Fruit fly (Drosophila melanogaster) whole organism, embryonic: ENCODE data around the gene CG12448.

Source experiments
- Adf1 ChIP-seq: fragments of 200-800 bp; sonication (Bioruptor generic); IDR thresholded peaks from 2 replicates; pipeline ENCODE4 v1.3.6; 2022; ENCODE audit warnings: missing biosample characterization, missing genetic modification characterization
- BEAF-32 ChIP-seq: fragments of 200-800 bp; sonication (Bioruptor generic); optimal IDR thresholded peaks from 3 replicates; lab custom pipeline; 2017; ENCODE audit warnings: missing biosample characterization, missing genetic modification characterization, mild to moderate bottlenecking, moderate library complexity, missing genetic modification reagents
- BtbVII ChIP-seq: fragments of 200-800 bp; sonication (Bioruptor generic); optimal IDR thresholded peaks from 3 replicates; lab custom pipeline; 2017; ENCODE audit warnings: missing biosample characterization, mild to moderate bottlenecking, missing genetic modification characterization
- CG10431 ChIP-seq: fragments of 200-800 bp; sonication (Bioruptor generic); optimal IDR thresholded peaks from 3 replicates; lab custom pipeline; 2018; ENCODE audit warnings: missing biosample characterization, mild to moderate bottlenecking, missing genetic modification characterization
- CG10462 ChIP-seq: fragments of 200-800 bp; sonication (Bioruptor generic); optimal IDR thresholded peaks from 2 replicates; lab custom pipeline; 2016; ENCODE audit warnings: missing biosample characterization, missing genetic modification characterization
- CG12942 ChIP-seq: fragments of 200-800 bp; sonication (Bioruptor generic); optimal IDR thresholded peaks from 3 replicates; lab custom pipeline; 2016; ENCODE audit warnings: missing biosample characterization, missing genetic modification characterization
- CG13287 ChIP-seq: fragments of 200-800 bp; sonication (Bioruptor generic); IDR thresholded peaks from 2 replicates; pipeline ENCODE4 v1.3.6; 2022; ENCODE audit warnings: missing biosample characterization, missing genetic modification characterization; ENCODE audit not compliant: partially characterized antibody
- CG13894 ChIP-seq: fragments of 200-800 bp; sonication (Bioruptor generic); optimal IDR thresholded peaks from 3 replicates; lab custom pipeline; 2018; ENCODE audit warnings: missing biosample characterization, mild to moderate bottlenecking, missing genetic modification characterization, moderate library complexity
- CG14860 ChIP-seq: fragments of 200-800 bp; sonication (Bioruptor generic); IDR thresholded peaks from 3 replicates; pipeline ENCODE4 v1.3.6; 2022; ENCODE audit warnings: missing biosample characterization, missing genetic modification characterization; ENCODE audit not compliant: partially characterized antibody
- CG1603 ChIP-seq: fragments of 200-800 bp; sonication (Bioruptor generic); optimal IDR thresholded peaks from 2 replicates; lab custom pipeline; 2019; ENCODE audit warnings: missing biosample characterization, mild to moderate bottlenecking, missing genetic modification characterization, moderate library complexity
- CG17359 ChIP-seq: fragments of 200-800 bp; sonication (Bioruptor generic); optimal IDR thresholded peaks from 3 replicates; lab custom pipeline; 2018; ENCODE audit warnings: missing biosample characterization, mild to moderate bottlenecking, missing genetic modification characterization, moderate library complexity
- CG18599 ChIP-seq: fragments of 200-800 bp; sonication (Bioruptor generic); optimal IDR thresholded peaks from 3 replicates; lab custom pipeline; 2017; ENCODE audit warnings: missing biosample characterization, missing genetic modification characterization, mild to moderate bottlenecking, moderate library complexity, missing genetic modification reagents
- CG2116 ChIP-seq: fragments of 200-800 bp; sonication (Bioruptor generic); optimal IDR thresholded peaks from 3 replicates; lab custom pipeline; 2018; ENCODE audit warnings: missing biosample characterization, mild to moderate bottlenecking, missing genetic modification characterization
- CG31224 ChIP-seq: fragments of 200-800 bp; sonication (Bioruptor generic); IDR thresholded peaks from 2 replicates; pipeline ENCODE4 v1.3.6; 2022; ENCODE audit warnings: missing biosample characterization, missing genetic modification characterization
- CG32772 ChIP-seq: fragments of 200-800 bp; sonication (Bioruptor generic); IDR thresholded peaks from 2 replicates; pipeline ENCODE4 v1.3.6; 2022; ENCODE audit warnings: missing biosample characterization, missing genetic modification characterization
- CG33213 ChIP-seq: fragments of 200-800 bp; sonication (Bioruptor generic); optimal IDR thresholded peaks from 3 replicates; lab custom pipeline; 2016; ENCODE audit warnings: missing biosample characterization, missing genetic modification characterization
- CG34376 ChIP-seq: fragments of 200-800 bp; sonication (Bioruptor generic); optimal IDR thresholded peaks from 2 replicates; lab custom pipeline; 2018; ENCODE audit warnings: missing biosample characterization, mild to moderate bottlenecking, missing genetic modification characterization
- CG4404 ChIP-seq: fragments of 200-800 bp; sonication (Bioruptor generic); IDR thresholded peaks from 2 replicates; pipeline ENCODE4 v1.3.6; 2022; ENCODE audit warnings: missing biosample characterization, missing genetic modification characterization
- CG4617 ChIP-seq: fragments of 200-800 bp; sonication (Bioruptor generic); optimal IDR thresholded peaks from 3 replicates; lab custom pipeline; 2016; ENCODE audit warnings: missing biosample characterization, missing genetic modification characterization, borderline replicate concordance
- CG7357 ChIP-seq: fragments of 200-800 bp; sonication (Bioruptor generic); IDR thresholded peaks from 3 replicates; pipeline ENCODE4 v1.3.6; 2022; ENCODE audit warnings: missing biosample characterization, missing genetic modification characterization
- CG8765 ChIP-seq: fragments of 200-800 bp; sonication (Bioruptor generic); IDR thresholded peaks from 2 replicates; pipeline ENCODE4 v1.3.6; 2022; ENCODE audit warnings: missing biosample characterization, missing genetic modification characterization
- CG8944 ChIP-seq: fragments of 200-800 bp; sonication (Bioruptor generic); optimal IDR thresholded peaks from 3 replicates; lab custom pipeline; 2016; ENCODE audit warnings: missing biosample characterization, missing genetic modification characterization
- CG9797 ChIP-seq: fragments of 200-800 bp; sonication (Bioruptor generic); optimal IDR thresholded peaks from 3 replicates; lab custom pipeline; 2018; ENCODE audit warnings: missing biosample characterization, mild to moderate bottlenecking, missing genetic modification characterization
- HLH4C ChIP-seq: fragments of 200-800 bp; sonication (Bioruptor generic); IDR thresholded peaks from 3 replicates; pipeline ENCODE4 v1.3.6; 2022; ENCODE audit warnings: missing biosample characterization, missing genetic modification characterization; ENCODE audit not compliant: partially characterized antibody
- Hand ChIP-seq: fragments of 200-800 bp; sonication (Bioruptor generic); optimal IDR thresholded peaks from 2 replicates; lab custom pipeline; 2017; ENCODE audit warnings: mild to moderate bottlenecking, missing biosample characterization, missing genetic modification reagents, missing genetic modification characterization
- HmgZ ChIP-seq: fragments of 200-800 bp; sonication (Bioruptor generic); optimal IDR thresholded peaks from 2 replicates; lab custom pipeline; 2018; ENCODE audit warnings: missing biosample characterization, mild to moderate bottlenecking, missing genetic modification characterization
- Lim3 ChIP-seq: fragments of 200-800 bp; sonication (Bioruptor generic); IDR thresholded peaks from 2 replicates; pipeline ENCODE4 v1.3.6; 2022; ENCODE audit warnings: missing biosample characterization, missing genetic modification characterization
- Meics ChIP-seq: fragments of 200-800 bp; sonication (Bioruptor generic); optimal IDR thresholded peaks from 2 replicates; lab custom pipeline; 2017; ENCODE audit warnings: missing biosample characterization, mild to moderate bottlenecking, missing genetic modification characterization
- Rfx ChIP-seq: fragments of 200-800 bp; sonication (Bioruptor generic); IDR thresholded peaks from 2 replicates; pipeline ENCODE4 v1.3.6; 2022; ENCODE audit warnings: missing biosample characterization, missing genetic modification characterization
- Sox100B ChIP-seq: fragments of 200-800 bp; sonication (Bioruptor generic); optimal IDR thresholded peaks from 3 replicates; lab custom pipeline; 2018; ENCODE audit warnings: missing biosample characterization, mild to moderate bottlenecking, missing genetic modification characterization
- Sry-δ ChIP-seq: fragments of 200-800 bp; sonication (Bioruptor generic); optimal IDR thresholded peaks from 2 replicates; lab custom pipeline; 2016; ENCODE audit warnings: missing biosample characterization, missing genetic modification characterization
- ab ChIP-seq: fragments of 200-800 bp; sonication (Bioruptor generic); optimal IDR thresholded peaks from 2 replicates; lab custom pipeline; 2016; ENCODE audit warnings: missing biosample characterization, missing genetic modification characterization
- az2 ChIP-seq: fragments of 200-800 bp; sonication (Bioruptor generic); optimal IDR thresholded peaks from 3 replicates; lab custom pipeline; 2016; ENCODE audit warnings: missing biosample characterization, missing genetic modification characterization
- bsh ChIP-seq, 2 experiments: fragments of 200-800 bp; sonication (Bioruptor generic); optimal IDR thresholded peaks; 2 replicates each; lab custom pipeline; 2017 to 2018; ENCODE audit warnings: mild to moderate bottlenecking in 2 of 2, missing biosample characterization in 2 of 2, missing genetic modification characterization in 2 of 2, moderate library complexity in 1 of 2
- cas ChIP-seq: fragments of 200-800 bp; sonication (Bioruptor generic); IDR thresholded peaks from 2 replicates; pipeline ENCODE4 v1.3.6; 2022; ENCODE audit warnings: missing biosample characterization, missing genetic modification characterization
- crp ChIP-seq, 2 experiments: fragments of 200-800 bp; sonication (Bioruptor generic); optimal IDR thresholded peaks; 2 replicates in 1 of 2; 3 replicates in 1 of 2; lab custom pipeline; 2017; ENCODE audit warnings: missing biosample characterization in 2 of 2, missing genetic modification characterization in 2 of 2, mild to moderate bottlenecking in 1 of 2, moderate library complexity in 1 of 2
- da ChIP-seq: fragments of 200-800 bp; sonication (Bioruptor generic); optimal IDR thresholded peaks from 2 replicates; lab custom pipeline; 2016; ENCODE audit warnings: missing biosample characterization, missing genetic modification characterization
- grn ChIP-seq: fragments of 200-800 bp; sonication (Bioruptor generic); optimal IDR thresholded peaks from 3 replicates; lab custom pipeline; 2017; ENCODE audit warnings: missing biosample characterization, missing genetic modification characterization
- jigr1 ChIP-seq: fragments of 200-800 bp; sonication (Bioruptor generic); IDR thresholded peaks from 3 replicates; pipeline ENCODE4 v1.3.6; 2022; ENCODE audit warnings: missing biosample characterization, missing genetic modification characterization
- jing ChIP-seq: fragments of 200-800 bp; sonication (Bioruptor generic); optimal IDR thresholded peaks from 2 replicates; lab custom pipeline; 2018; ENCODE audit warnings: missing biosample characterization, mild to moderate bottlenecking, missing genetic modification characterization
- klu ChIP-seq: fragments of 200-800 bp; sonication (Bioruptor generic); IDR thresholded peaks from 2 replicates; pipeline ENCODE4 v1.3.6; 2022; ENCODE audit warnings: missing biosample characterization, missing genetic modification characterization
- lbe ChIP-seq: fragments of 200-800 bp; sonication (Bioruptor generic); optimal IDR thresholded peaks from 2 replicates; lab custom pipeline; 2016; ENCODE audit warnings: missing biosample characterization, mild to moderate bottlenecking, missing genetic modification characterization
- mirr ChIP-seq: fragments of 200-800 bp; sonication (Bioruptor generic); optimal IDR thresholded peaks from 3 replicates; lab custom pipeline; 2018; ENCODE audit warnings: missing biosample characterization, mild to moderate bottlenecking, missing genetic modification characterization
- scrt ChIP-seq: fragments of 200-800 bp; sonication (Bioruptor generic); optimal IDR thresholded peaks from 2 replicates; lab custom pipeline; 2018; ENCODE audit warnings: missing biosample characterization, mild to moderate bottlenecking, missing genetic modification characterization, moderate library complexity
- tap ChIP-seq: fragments of 200-800 bp; optimal IDR thresholded peaks from 3 replicates; lab custom pipeline; 2019; ENCODE audit warnings: missing biosample characterization, mild to moderate bottlenecking, missing genetic modification characterization, moderate library complexity
- tin ChIP-seq: fragments of 200-800 bp; sonication (Bioruptor generic); optimal IDR thresholded peaks from 3 replicates; lab custom pipeline; 2016; ENCODE audit warnings: missing biosample characterization, missing genetic modification characterization
- trem ChIP-seq: fragments of 200-800 bp; optimal IDR thresholded peaks from 3 replicates; lab custom pipeline; 2019; ENCODE audit warnings: missing biosample characterization, mild to moderate bottlenecking, missing genetic modification characterization, moderate library complexity
- trh ChIP-seq: fragments of 200-800 bp; sonication (Bioruptor generic); optimal IDR thresholded peaks from 2 replicates; lab custom pipeline; 2016; ENCODE audit warnings: missing biosample characterization, missing genetic modification characterization
- vnd ChIP-seq: fragments of 200-800 bp; sonication (Bioruptor generic); IDR thresholded peaks from 3 replicates; pipeline ENCODE4 v1.3.6; 2022; ENCODE audit warnings: missing biosample characterization, missing genetic modification characterization; ENCODE audit not compliant: partially characterized antibody
- zen ChIP-seq: fragments of 200-800 bp; sonication (Bioruptor generic); optimal IDR thresholded peaks from 3 replicates; lab custom pipeline; 2018; ENCODE audit warnings: missing biosample characterization, mild to moderate bottlenecking, missing genetic modification characterization, moderate library complexity
- zf30C ChIP-seq: fragments of 200-800 bp; sonication (Bioruptor generic); optimal IDR thresholded peaks from 3 replicates; lab custom pipeline; 2018; ENCODE audit warnings: missing biosample characterization, mild to moderate bottlenecking, missing genetic modification characterization

Gene CG12448

DNA sequence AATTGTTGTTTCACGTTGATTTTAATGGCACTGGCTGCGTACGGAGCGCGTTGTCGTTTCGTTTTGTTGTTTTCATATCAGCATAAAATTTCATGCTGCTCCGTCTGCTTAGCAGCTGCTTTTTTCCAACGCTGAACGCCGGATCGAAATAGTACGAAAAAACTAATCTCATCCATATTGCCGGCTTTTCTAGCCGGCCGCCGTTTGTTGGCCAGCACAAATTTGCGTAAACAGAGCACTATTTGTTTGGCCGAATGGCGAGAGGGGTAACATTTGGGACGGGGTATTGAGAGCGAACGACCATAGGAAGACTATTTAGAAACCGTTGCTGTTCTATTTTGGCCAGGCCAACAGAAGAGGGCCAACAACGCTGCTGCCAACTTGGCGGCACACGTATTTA, 31.4 kb upstream of the CG12448 start (continued):
- TF ChIP-seq Meics (peak; percentile 10), vnd (GFP tag; lab: Robert Waterston, UW) (no peak), tin (no peak), HmgZ (tag; lab: Kevin White, UChicago) (peak; percentile 64), Hand (GFP tag; lab: Kevin White, UChicago) (peak; percentile 29), scrt (GFP tag; lab: Kevin White, UChicago) (no peak), grn (no peak), az2 (GFP tag; lab: Kevin White, UChicago) (no peak), CG31224 (GFP tag; lab: Robert Waterston, UW) (peak; percentile 99), Adf1 (GFP tag; lab: Robert Waterston, UW) (peak; percentile 62), CG2116 (GFP tag; lab: Kevin White, UChicago) (no peak), ab (GFP tag; lab: Kevin White, UChicago) (no peak), jigr1 (GFP tag; lab: Robert Waterston, UW) (no peak), CG17359 (no peak), CG10431 (GFP tag; lab: Kevin White, UChicago) (no peak), Sox100B (GFP tag; lab: Kevin White, UChicago) (no peak), cas (GFP tag; lab: Robert Waterston, UW) (no peak), BEAF-32 (no peak), CG13287 (peak; percentile 43), lbe (GFP tag; lab: Kevin White, UChicago) (no peak), Rfx (GFP tag; lab: Robert Waterston, UW) (peak; percentile 33; the same call in 1 of the 2 replicates), Sry-δ (GFP tag; lab: Kevin White, UChicago) (no peak), mirr (GFP tag; lab: Kevin White, UChicago) (peak; percentile 91), crp (GFP tag; optimal IDR thresholded peaks at IDR 0.05; lab: Kevin White, UChicago) (no peak), jing (GFP tag; lab: Kevin White, UChicago) (no peak), da (GFP tag; lab: Kevin White, UChicago) (no peak), CG8765 (GFP tag; lab: Robert Waterston, UW) (no peak), CG4617 (GFP tag; lab: Kevin White, UChicago) (no peak), klu (GFP tag; lab: Robert Waterston, UW) (no peak), Lim3 (GFP tag; lab: Robert Waterston, UW) (no peak), CG32772 (GFP tag; lab: Robert Waterston, UW) (no peak), CG9797 (GFP tag; lab: Kevin White, UChicago) (no peak), CG13894 (tag; lab: Kevin White, UChicago) (peak; percentile 39), CG4404 (no peak), CG34376 (GFP tag; lab: Kevin White, UChicago) (peak; percentile 64), bsh (GFP tag; optimal IDR thresholded peaks at IDR 0.05; lab: Kevin White, UChicago) (no peak), CG18599 (GFP tag; lab: Kevin White, UChicago) (peak; percentile 1), trem (no peak), HLH4C (GFP tag; lab: Robert Waterston, UW) (no peak), BtbVII (peak; percentile 46), trh (no peak), CG12942 (no peak), tap (tag; lab: Kevin White, UChicago) (no peak), CG33213 (GFP tag; lab: Kevin White, UChicago) (no peak), CG7357 (GFP tag; lab: Robert Waterston, UW) (no peak), CG8944 (GFP tag; lab: Kevin White, UChicago) (no peak), CG1603 (tag; lab: Kevin White, UChicago) (peak; percentile 4), zen (tag; lab: Kevin White, UChicago) (no peak), zf30C (GFP tag; lab: Kevin White, UChicago) (no peak), CG10462 (GFP tag; lab: Kevin White, UChicago) (no peak), CG14860 (GFP tag; lab: Robert Waterston, UW) (no peak)
